Fruit fly (Drosophila melanogaster) whole organism, embryonic: ENCODE measurements around the gene Pgant7.

ENCODE experiments used
- Adf1 ChIP-seq: fragments of 200-800 bp; sonication (Bioruptor generic); IDR thresholded peaks from 2 replicates; pipeline ENCODE4 v1.3.6; 2022; ENCODE audit warnings: missing biosample characterization, missing genetic modification characterization
- CG10654 ChIP-seq: fragments of 200-800 bp; sonication (Bioruptor generic); optimal IDR thresholded peaks from 2 replicates; lab custom pipeline; 2016; ENCODE audit warnings: missing biosample characterization, missing genetic modification characterization
- CG11504 ChIP-seq: fragments of 200-800 bp; sonication (Bioruptor generic); optimal IDR thresholded peaks from 3 replicates; lab custom pipeline; 2019; ENCODE audit warnings: missing biosample characterization, mild to moderate bottlenecking, missing genetic modification characterization, moderate library complexity
- CG13775 ChIP-seq: fragments of 200-800 bp; sonication (Bioruptor generic); optimal IDR thresholded peaks from 3 replicates; lab custom pipeline; 2017; ENCODE audit warnings: missing biosample characterization, mild to moderate bottlenecking, missing genetic modification characterization
- CG14441 ChIP-seq: fragments of 200-800 bp; sonication (Bioruptor generic); IDR thresholded peaks from 2 replicates; pipeline ENCODE4 v1.3.6; 2022; ENCODE audit warnings: missing biosample characterization, missing genetic modification characterization
- CG17568 ChIP-seq: fragments of 200-800 bp; sonication (Bioruptor generic); optimal IDR thresholded peaks from 2 replicates; lab custom pipeline; 2018; ENCODE audit warnings: missing biosample characterization, mild to moderate bottlenecking, missing genetic modification characterization, moderate library complexity
- CG2712 ChIP-seq: fragments of 200-800 bp; optimal IDR thresholded peaks from 3 replicates; lab custom pipeline; 2019; ENCODE audit warnings: missing biosample characterization, mild to moderate bottlenecking, missing genetic modification characterization, moderate library complexity
- CG31224 ChIP-seq: fragments of 200-800 bp; sonication (Bioruptor generic); IDR thresholded peaks from 2 replicates; pipeline ENCODE4 v1.3.6; 2022; ENCODE audit warnings: missing biosample characterization, missing genetic modification characterization
- CG4360 ChIP-seq: fragments of 200-800 bp; sonication (Bioruptor generic); IDR thresholded peaks from 2 replicates; pipeline ENCODE4 v1.3.6; 2022; ENCODE audit warnings: missing biosample characterization, missing genetic modification characterization
- CG6683 ChIP-seq: fragments of 200-800 bp; sonication (Bioruptor generic); optimal IDR thresholded peaks from 2 replicates; lab custom pipeline; 2017; ENCODE audit warnings: missing biosample characterization, mild to moderate bottlenecking, missing genetic modification characterization, missing genetic modification reagents
- CG6791 ChIP-seq: fragments of 200-800 bp; sonication (Bioruptor generic); IDR thresholded peaks from 3 replicates; pipeline ENCODE4 v1.3.6; 2022; ENCODE audit warnings: missing biosample characterization, missing genetic modification characterization; ENCODE audit not compliant: partially characterized antibody
- Dll ChIP-seq: fragments of 200-800 bp; sonication (Bioruptor generic); IDR thresholded peaks from 4 replicates; pipeline ENCODE4 v1.3.6; 2022; ENCODE audit warnings: missing biosample characterization, missing genetic modification characterization; ENCODE audit not compliant: partially characterized antibody
- Doc3 ChIP-seq: fragments of 200-800 bp; sonication (Bioruptor generic); IDR thresholded peaks from 3 replicates; pipeline ENCODE4 v1.3.6; 2022; ENCODE audit warnings: missing biosample characterization, missing genetic modification characterization; ENCODE audit not compliant: partially characterized antibody
- Drgx ChIP-seq: fragments of 200-800 bp; sonication (Bioruptor generic); IDR thresholded peaks from 2 replicates; pipeline ENCODE4 v1.3.6; 2022; ENCODE audit warnings: missing biosample characterization, missing genetic modification characterization
- HmgD ChIP-seq: fragments of 200-800 bp; sonication (Bioruptor generic); optimal IDR thresholded peaks from 3 replicates; lab custom pipeline; 2016; ENCODE audit warnings: missing biosample characterization, missing genetic modification characterization
- Nf-YA ChIP-seq: fragments of 200-800 bp; sonication (Bioruptor generic); IDR thresholded peaks from 2 replicates; pipeline ENCODE4 v1.3.6; 2022; ENCODE audit warnings: missing biosample characterization, missing genetic modification characterization
- Nf-YB ChIP-seq: fragments of 200-800 bp; sonication (Bioruptor generic); optimal IDR thresholded peaks from 3 replicates; lab custom pipeline; 2019; ENCODE audit warnings: missing biosample characterization, mild to moderate bottlenecking, missing genetic modification characterization, moderate library complexity
- Oli ChIP-seq: fragments of 200-800 bp; sonication (Bioruptor generic); optimal IDR thresholded peaks from 2 replicates; lab custom pipeline; 2018; ENCODE audit warnings: missing biosample characterization, mild to moderate bottlenecking, missing genetic modification characterization, moderate library complexity
- Pdp1 ChIP-seq, 2 experiments: fragments of 200-800 bp; sonication (Bioruptor generic); optimal IDR thresholded peaks; 3 replicates each; lab custom pipeline; 2016; ENCODE audit warnings: missing biosample characterization in 2 of 2, missing genetic modification characterization in 2 of 2, mild to moderate bottlenecking in 1 of 2, moderate library complexity in 1 of 2
- Ravus ChIP-seq: fragments of 200-800 bp; sonication (Bioruptor generic); IDR thresholded peaks from 2 replicates; pipeline ENCODE4 v1.3.6; 2022; ENCODE audit warnings: missing biosample characterization, missing genetic modification characterization
- Scr ChIP-seq: fragments of 200-800 bp; sonication (Bioruptor generic); IDR thresholded peaks from 2 replicates; pipeline ENCODE4 v1.3.6; 2022; ENCODE audit warnings: missing biosample characterization, missing genetic modification characterization; ENCODE audit not compliant: partially characterized antibody
- Trl ChIP-seq, 3 experiments: fragments of >200 bp in 2 of 3; fragments of 200-800 bp in 1 of 3; sonication (Bioruptor generic) in 1 of 3; optimal IDR thresholded peaks; 2 replicates in 1 of 3; 3 replicates in 2 of 3; lab custom pipeline; 2016 to 2017; ENCODE audit warnings: missing biosample characterization in 1 of 3, missing genetic modification characterization in 1 of 3
- bbx ChIP-seq: fragments of 200-800 bp; sonication (Bioruptor generic); IDR thresholded peaks from 2 replicates; pipeline ENCODE4 v1.3.6; 2022; ENCODE audit warnings: missing biosample characterization, missing genetic modification characterization; ENCODE audit not compliant: partially characterized antibody
- bsh ChIP-seq, 2 experiments: fragments of 200-800 bp; sonication (Bioruptor generic); optimal IDR thresholded peaks; 2 replicates each; lab custom pipeline; 2017 to 2018; ENCODE audit warnings: mild to moderate bottlenecking in 2 of 2, missing biosample characterization in 2 of 2, missing genetic modification characterization in 2 of 2, moderate library complexity in 1 of 2
- ci ChIP-seq: fragments of 200-800 bp; sonication (Bioruptor generic); IDR thresholded peaks from 3 replicates; pipeline ENCODE4 v1.3.6; 2022; ENCODE audit warnings: missing biosample characterization, missing genetic modification characterization
- crol ChIP-seq: fragments of 200-800 bp; sonication (Bioruptor generic); IDR thresholded peaks from 2 replicates; pipeline ENCODE4 v1.3.6; 2022; ENCODE audit warnings: missing biosample characterization, missing genetic modification characterization
- grau ChIP-seq: fragments of 200-800 bp; optimal IDR thresholded peaks from 3 replicates; lab custom pipeline; 2019; ENCODE audit warnings: missing biosample characterization, mild to moderate bottlenecking, missing genetic modification characterization, moderate library complexity
- hbn ChIP-seq: fragments of 200-800 bp; sonication (Bioruptor generic); IDR thresholded peaks from 2 replicates; pipeline ENCODE4 v1.3.6; 2022; ENCODE audit warnings: missing biosample characterization, missing genetic modification characterization; ENCODE audit not compliant: partially characterized antibody
- inv ChIP-seq: fragments of 200-800 bp; sonication (Bioruptor generic); IDR thresholded peaks from 2 replicates; pipeline ENCODE4 v1.3.6; 2022; ENCODE audit warnings: missing biosample characterization, missing genetic modification characterization; ENCODE audit not compliant: partially characterized antibody
- lab ChIP-seq: fragments of 200-800 bp; sonication (Bioruptor generic); optimal IDR thresholded peaks from 3 replicates; lab custom pipeline; 2017; ENCODE audit warnings: missing biosample characterization, missing genetic modification characterization, mild to moderate bottlenecking, moderate library complexity, missing genetic modification reagents
- lbe ChIP-seq: fragments of 200-800 bp; sonication (Bioruptor generic); optimal IDR thresholded peaks from 2 replicates; lab custom pipeline; 2016; ENCODE audit warnings: missing biosample characterization, mild to moderate bottlenecking, missing genetic modification characterization
- mirr ChIP-seq: fragments of 200-800 bp; sonication (Bioruptor generic); optimal IDR thresholded peaks from 3 replicates; lab custom pipeline; 2018; ENCODE audit warnings: missing biosample characterization, mild to moderate bottlenecking, missing genetic modification characterization
- nom ChIP-seq: fragments of 200-800 bp; sonication (Bioruptor generic); optimal IDR thresholded peaks from 2 replicates; lab custom pipeline; 2017; ENCODE audit warnings: missing biosample characterization, missing genetic modification characterization, mild to moderate bottlenecking, moderate library complexity, missing genetic modification reagents
- row ChIP-seq: fragments of 200-800 bp; sonication (Bioruptor generic); IDR thresholded peaks from 3 replicates; pipeline ENCODE4 v1.3.6; 2022; ENCODE audit warnings: missing biosample characterization, missing genetic modification characterization
- sens ChIP-seq: fragments of 200-800 bp; sonication (Bioruptor generic); peaks from one replicate; lab custom pipeline; 2016; ENCODE audit warnings: missing biosample characterization, missing genetic modification characterization
- seq ChIP-seq: fragments of 200-800 bp; sonication (Bioruptor generic); IDR thresholded peaks from 2 replicates; pipeline ENCODE4 v1.3.6; 2022; ENCODE audit warnings: missing biosample characterization, missing genetic modification characterization
- sug ChIP-seq: fragments of 200-800 bp; optimal IDR thresholded peaks from 2 replicates; lab custom pipeline; 2019; ENCODE audit warnings: missing biosample characterization, mild to moderate bottlenecking, missing genetic modification characterization, moderate library complexity
- ttk ChIP-seq: fragments of 200-800 bp; sonication (Bioruptor generic); IDR thresholded peaks from 2 replicates; pipeline ENCODE4 v2.1.2; 2022; ENCODE audit warnings: missing biosample characterization, missing genetic modification characterization
- unc-4 ChIP-seq: fragments of 200-800 bp; sonication (Bioruptor generic); IDR thresholded peaks from 2 replicates; pipeline ENCODE4 v1.3.6; 2022; ENCODE audit warnings: missing biosample characterization, missing genetic modification characterization; ENCODE audit not compliant: partially characterized antibody
- unpg ChIP-seq: fragments of 200-800 bp; sonication (Bioruptor generic); optimal IDR thresholded peaks from 3 replicates; lab custom pipeline; 2018; ENCODE audit warnings: missing biosample characterization, mild to moderate bottlenecking, missing genetic modification characterization, moderate library complexity

The Pgant7 gene

dm6 chrX:18540268-18540667 is 40.5 kb upstream of the Pgant7 start (continued):
- TF ChIP-seq bsh (GFP tag; optimal IDR thresholded peaks at IDR 0.05; lab: Kevin White, UChicago): peak; percentile 12 to 45

dm6 chrX:18538204-18538864 is 38.5 kb upstream of the Pgant7 start:
- TF ChIP-seq row (GFP tag; lab: Robert Waterston, UW) (peak; percentile 46), nom (GFP tag; lab: Kevin White, UChicago) (peak; percentile 0), grau (tag; lab: Kevin White, UChicago) (peak; percentile 65), HmgD (GFP tag; lab: Kevin White, UChicago) (no peak), CG14441 (GFP tag; lab: Robert Waterston, UW) (no peak), CG6683 (GFP tag; lab: Kevin White, UChicago) (no peak), lbe (GFP tag; lab: Kevin White, UChicago) (peak; percentile 39), Drgx (GFP tag; lab: Robert Waterston, UW) (peak; percentile 29; the same call in 1 of the 2 replicates), Dll (GFP tag; lab: Robert Waterston, UW) (0 out of 4 replicates have a peak, but pooled peaks have one; percentile 31), CG2712 (tag; lab: Kevin White, UChicago) (peak; percentile 3)

dm6 chrX:18537066-18537759 is 37.4 kb upstream of the Pgant7 start:
- TF ChIP-seq crol (GFP tag; lab: Robert Waterston, UW) (0 out of 2 replicates have a peak, but pooled peaks have one; percentile 33), Pdp1 (GFP tag; optimal IDR thresholded peaks at IDR 0.05; lab: Kevin White, UChicago) (peak in 1 of 2 experiments; percentile 6), CG17568 (GFP tag; lab: Kevin White, UChicago) (no peak), sens (GFP tag; lab: Kevin White, UChicago) (peak; percentile 7), CG4360 (peak; percentile 55; the same call in 1 of the 2 replicates)

dm6 chrX:18534393-18534792 is 34.6 kb upstream of the Pgant7 start:
- TF ChIP-seq Oli (tag; lab: Kevin White, UChicago) (no peak), Trl (optimal IDR thresholded peaks at IDR 0.05; lab: Kevin White, UChicago) (peak; percentile 80 to 91), Trl (GFP tag; optimal IDR thresholded peaks at IDR 0.05; lab: Kevin White, UChicago) (peak; percentile 7), CG11504 (tag; lab: Kevin White, UChicago) (peak; percentile 25), ci (GFP tag; lab: Robert Waterston, UW) (peak; percentile 30; the same call in 1 of the 3 replicates), Nf-YB (GFP tag; lab: Kevin White, UChicago) (peak; percentile 97), Nf-YA (GFP tag; lab: Robert Waterston, UW) (peak; percentile 45; the same call in 1 of the 2 replicates), bbx (GFP tag; lab: Robert Waterston, UW) (0 out of 2 replicates have a peak, but pooled peaks have one; percentile 20), seq (GFP tag; lab: Robert Waterston, UW) (peak; percentile 33; the same call in 1 of the 2 replicates), CG10654 (no peak), sug (tag; lab: Kevin White, UChicago) (no peak), CG31224 (GFP tag; lab: Robert Waterston, UW) (no peak), Adf1 (peak; percentile 85), inv (GFP tag; lab: Robert Waterston, UW) (peak; percentile 14; the same call in 1 of the 2 replicates), CG14441 (GFP tag; lab: Robert Waterston, UW) (no peak), unpg (GFP tag; lab: Kevin White, UChicago) (no peak), CG13775 (GFP tag; lab: Kevin White, UChicago) (no peak), Scr (GFP tag; lab: Robert Waterston, UW) (0 out of 2 replicates have a peak, but pooled peaks have one; percentile 11), CG6791 (GFP tag; lab: Robert Waterston, UW) (0 out of 3 replicates have a peak, but pooled peaks have one; percentile 9), mirr (GFP tag; lab: Kevin White, UChicago) (peak; percentile 1), lab (GFP tag; lab: Kevin White, UChicago) (peak; percentile 26), ttk (GFP tag; lab: Robert Waterston, UW) (peak; percentile 67; the same call in 1 of the 2 replicates), unc-4 (GFP tag; lab: Robert Waterston, UW) (0 out of 2 replicates have a peak, but pooled peaks have one; percentile 32), hbn (peak; percentile 40; the same call in 1 of the 2 replicates), Ravus (no peak), Doc3 (0 out of 3 replicates have a peak, but pooled peaks have one; percentile 14)
